Fruit fly (Drosophila melanogaster) whole organism, pupa: ENCODE measurements around the gene Hr39.

Experiments
- CG10348 ChIP-seq: fragments of 200-800 bp; sonication (Bioruptor generic); IDR thresholded peaks from 2 replicates; pipeline ENCODE4 v1.3.6; 2022; ENCODE audit warnings: missing biosample characterization, missing genetic modification characterization
- CG12605 ChIP-seq: fragments of 200-800 bp; sonication (Bioruptor generic); IDR thresholded peaks from 2 replicates; pipeline ENCODE4 v1.3.6; 2022; ENCODE audit warnings: missing biosample characterization, missing genetic modification characterization
- CG13204 ChIP-seq: fragments of 200-800 bp; sonication (Bioruptor generic); optimal IDR thresholded peaks from 2 replicates; lab custom pipeline; 2018; ENCODE audit warnings: missing biosample characterization, mild to moderate bottlenecking, missing genetic modification characterization, moderate library complexity
- CG14655 ChIP-seq: fragments of 200-800 bp; sonication (Bioruptor generic); optimal IDR thresholded peaks from 3 replicates; lab custom pipeline; 2017; ENCODE audit warnings: mild to moderate bottlenecking, missing biosample characterization, missing genetic modification reagents, missing genetic modification characterization
- CG15710 ChIP-seq: fragments of 200-800 bp; sonication (Bioruptor generic); optimal IDR thresholded peaks from 2 replicates; lab custom pipeline; 2018; ENCODE audit warnings: missing biosample characterization, mild to moderate bottlenecking, missing genetic modification characterization, moderate library complexity
- CG17806 ChIP-seq: fragments of 200-800 bp; sonication (Bioruptor generic); optimal IDR thresholded peaks from 2 replicates; lab custom pipeline; 2018; ENCODE audit warnings: missing biosample characterization, mild to moderate bottlenecking, missing genetic modification characterization, moderate library complexity
- CG32121 ChIP-seq: fragments of 200-800 bp; sonication (Bioruptor generic); IDR thresholded peaks from 2 replicates; pipeline ENCODE4 v1.3.6; 2022; ENCODE audit warnings: missing biosample characterization, missing genetic modification characterization
- CG34367 ChIP-seq: fragments of 200-800 bp; sonication (Bioruptor generic); optimal IDR thresholded peaks from 2 replicates; lab custom pipeline; 2018; ENCODE audit warnings: missing biosample characterization, mild to moderate bottlenecking, missing genetic modification characterization
- CG4496 ChIP-seq: fragments of 200-800 bp; sonication (Bioruptor generic); IDR thresholded peaks from 3 replicates; pipeline ENCODE4 v1.3.6; 2022; ENCODE audit warnings: missing biosample characterization, missing genetic modification characterization
- CG8159 ChIP-seq: fragments of 200-800 bp; sonication (Bioruptor generic); optimal IDR thresholded peaks from 3 replicates; lab custom pipeline; 2018; ENCODE audit warnings: missing biosample characterization, mild to moderate bottlenecking, missing genetic modification characterization, moderate library complexity
- CG8301 ChIP-seq: fragments of 200-800 bp; sonication (Bioruptor generic); optimal IDR thresholded peaks from 2 replicates; lab custom pipeline; 2018; ENCODE audit warnings: missing biosample characterization, mild to moderate bottlenecking, missing genetic modification characterization
- CG9948 ChIP-seq: fragments of 200-800 bp; sonication (Bioruptor generic); optimal IDR thresholded peaks from 2 replicates; lab custom pipeline; 2018; ENCODE audit warnings: missing biosample characterization, mild to moderate bottlenecking, missing genetic modification characterization, moderate library complexity
- D1 ChIP-seq: fragments of 200-800 bp; sonication (Bioruptor generic); optimal IDR thresholded peaks from 2 replicates; lab custom pipeline; 2018; ENCODE audit warnings: missing biosample characterization, mild to moderate bottlenecking, missing genetic modification characterization, moderate library complexity
- EcR ChIP-seq: fragments of 200-800 bp; sonication (Bioruptor generic); optimal IDR thresholded peaks from 3 replicates; lab custom pipeline; 2019; ENCODE audit warnings: missing biosample characterization, missing genetic modification characterization, mild to moderate bottlenecking, moderate library complexity, missing genetic modification reagents
- Ets98B ChIP-seq: fragments of 200-800 bp; sonication (Bioruptor generic); IDR thresholded peaks from 2 replicates; pipeline ENCODE4 v1.3.6; 2022; ENCODE audit warnings: missing biosample characterization, missing genetic modification characterization
- Pif1A ChIP-seq: fragments of 200-800 bp; sonication (Bioruptor generic); optimal IDR thresholded peaks from 3 replicates; lab custom pipeline; 2016; ENCODE audit warnings: missing biosample characterization, missing genetic modification characterization
- Pif1B ChIP-seq: fragments of 200-800 bp; sonication (Bioruptor generic); optimal IDR thresholded peaks from 3 replicates; lab custom pipeline; 2016; ENCODE audit warnings: missing biosample characterization, missing genetic modification characterization
- Snoo ChIP-seq: fragments of 200-800 bp; sonication (Bioruptor generic); optimal IDR thresholded peaks from 3 replicates; lab custom pipeline; 2017; ENCODE audit warnings: missing biosample characterization, mild to moderate bottlenecking, missing genetic modification characterization, inconsistent platforms
- fd96Ca ChIP-seq: fragments of 200-800 bp; sonication (Bioruptor generic); IDR thresholded peaks from 3 replicates; pipeline ENCODE4 v1.3.6; 2022; ENCODE audit warnings: missing biosample characterization, missing genetic modification characterization
- gl ChIP-seq: fragments of 200-800 bp; sonication (Bioruptor generic); optimal IDR thresholded peaks from 2 replicates; lab custom pipeline; 2018; ENCODE audit warnings: missing biosample characterization, mild to moderate bottlenecking, missing genetic modification characterization
- rn ChIP-seq: fragments of 200-800 bp; sonication (Bioruptor generic); IDR thresholded peaks from 2 replicates; pipeline ENCODE4 v1.3.6; 2022; ENCODE audit warnings: missing biosample characterization, missing genetic modification characterization

Gene Hr39

dm6 chr2L:21299564-21299963 is 62.5 kb downstream of the Hr39 start:
- TF ChIP-seq CG12605 (GFP tag; lab: Robert Waterston, UW) (no peak), EcR (GFP tag; lab: Kevin White, UChicago) (no peak)

- TF ChIP-seq gl (tag; lab: Kevin White, UChicago), result no peak
- TF ChIP-seq CG9948 (tag; lab: Kevin White, UChicago), result no peak
- no peak for TF ChIP-seq CG10348 (GFP tag; lab: Robert Waterston, UW)
- TF ChIP-seq CG34367 (tag; lab: Kevin White, UChicago), result no peak
- TF ChIP-seq CG4496 (GFP tag; lab: Robert Waterston, UW), result no peak
- TF ChIP-seq CG32121 (GFP tag; lab: Robert Waterston, UW), result no peak
- no peak for TF ChIP-seq Snoo
- no peak for TF ChIP-seq CG14655 (GFP tag; lab: Kevin White, UChicago)
- no peak for TF ChIP-seq Pif1A (GFP tag; lab: Kevin White, UChicago)
- no peak for TF ChIP-seq EcR (GFP tag; lab: Kevin White, UChicago)
- no peak for TF ChIP-seq CG17806 (tag; lab: Kevin White, UChicago)
- no peak for TF ChIP-seq D1 (tag; lab: Kevin White, UChicago)
- no peak for TF ChIP-seq Ets98B (GFP tag; lab: Robert Waterston, UW)
- TF ChIP-seq CG13204 (GFP tag; lab: Kevin White, UChicago), result no peak
- TF ChIP-seq CG8301 (tag; lab: Kevin White, UChicago), result no peak
- no peak for TF ChIP-seq Pif1B (GFP tag; lab: Kevin White, UChicago)
- no peak for TF ChIP-seq fd96Ca (GFP tag; lab: Robert Waterston, UW)
- no peak for TF ChIP-seq CG12605 (GFP tag; lab: Robert Waterston, UW)
- TF ChIP-seq CG15710 (tag; lab: Kevin White, UChicago), result no peak
- TF ChIP-seq, all 21 proteins: peak for 0
Observed at dm6 chr2L:21302064-21302463, 65.0 kb downstream of the Hr39 start.

- TF ChIP-seq CG8159, result no peak
- TF ChIP-seq CG12605 (GFP tag; lab: Robert Waterston, UW), result no peak
- TF ChIP-seq Pif1B (GFP tag; lab: Kevin White, UChicago), result no peak
- TF ChIP-seq gl (tag; lab: Kevin White, UChicago), result no peak
- no peak for TF ChIP-seq rn (GFP tag; lab: Robert Waterston, UW)
- TF ChIP-seq CG34367 (tag; lab: Kevin White, UChicago), result no peak
- TF ChIP-seq, all 21 proteins: peak for 0
Observed at dm6 chr2L:21303655-21304532, 66.8 kb downstream of the Hr39 start.

- TF ChIP-seq CG14655 (GFP tag; lab: Kevin White, UChicago) (no peak), Ets98B (GFP tag; lab: Robert Waterston, UW) (no peak)
Observed at dm6 chr2L:21304533-21304850, 67.4 kb downstream of the Hr39 start.

dm6 chr2L:21307795-21308426 is 70.9 kb downstream of the Hr39 start:
- TF ChIP-seq EcR (GFP tag; lab: Kevin White, UChicago), result no peak
- TF ChIP-seq CG8159, result no peak
- no peak for TF ChIP-seq CG8301 (tag; lab: Kevin White, UChicago)
- TF ChIP-seq rn (GFP tag; lab: Robert Waterston, UW), result no peak
- no peak for TF ChIP-seq CG17806 (tag; lab: Kevin White, UChicago)
- TF ChIP-seq Pif1A (GFP tag; lab: Kevin White, UChicago), result no peak
- no peak for TF ChIP-seq CG15710 (tag; lab: Kevin White, UChicago)
- no peak for TF ChIP-seq CG14655 (GFP tag; lab: Kevin White, UChicago)
- no peak for TF ChIP-seq CG13204 (GFP tag; lab: Kevin White, UChicago)
- TF ChIP-seq Ets98B (GFP tag; lab: Robert Waterston, UW), result no peak
- TF ChIP-seq fd96Ca (GFP tag; lab: Robert Waterston, UW), result no peak
- no peak for TF ChIP-seq Pif1B (GFP tag; lab: Kevin White, UChicago)
- TF ChIP-seq CG10348 (GFP tag; lab: Robert Waterston, UW), result no peak
- TF ChIP-seq CG9948 (tag; lab: Kevin White, UChicago), result no peak
